Fruit fly (Drosophila melanogaster): ENCODE measurements around the gene ome.
A peak's percentile ranks its signal among the peaks of the same experiment; 100 is the strongest.

The ome gene

DNA sequence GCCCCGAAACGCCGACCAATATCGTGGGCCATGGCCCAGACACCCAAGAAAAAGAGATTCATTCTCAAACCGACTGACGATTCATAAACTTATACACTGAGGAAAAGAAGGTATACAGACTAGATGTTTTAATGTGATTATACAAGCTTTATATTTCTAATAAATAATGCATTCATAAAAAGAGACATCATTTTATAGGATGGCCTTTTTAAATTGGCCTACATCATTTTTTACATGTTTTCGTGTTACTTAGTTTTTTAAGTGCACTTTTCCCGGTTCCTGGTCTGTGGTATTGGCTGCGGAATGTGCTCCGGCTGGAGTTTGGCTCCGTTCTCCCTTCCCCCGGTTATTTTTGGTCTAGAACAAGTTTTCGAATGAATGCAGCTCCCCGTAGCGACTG is 20.1 kb upstream of the ome start (continued):
- TF ChIP-seq CG6654 (GFP tag; optimal IDR thresholded peaks at IDR 0.05) (peak; percentile 40), ind (GFP tag; optimal IDR thresholded peaks at IDR 0.05) (peak; percentile 63), Nf-YA (GFP tag; IDR thresholded peaks at IDR 0.05) (no peak), CG34376 (GFP tag; optimal IDR thresholded peaks at IDR 0.05) (no peak), mld (GFP tag; IDR thresholded peaks at IDR 0.05; ENCODE audit: partially characterized antibody) (no peak), Ptx1 (GFP tag; IDR thresholded peaks at IDR 0.05) (peak; percentile 64; the same call in 1 of the 2 replicates), CG8765 (GFP tag; IDR thresholded peaks at IDR 0.05) (peak; percentile 45; the same call in 1 of the 2 replicates), CG4820 (GFP tag; optimal IDR thresholded peaks at IDR 0.05) (peak; percentile 79), cato (GFP tag; optimal IDR thresholded peaks at IDR 0.05; ENCODE audit: borderline replicate concordance) (peak; percentile 8), fd3F (GFP tag; optimal IDR thresholded peaks at IDR 0.05) (no peak), TFAM (GFP tag; optimal IDR thresholded peaks at IDR 0.05) (no peak), shn (GFP tag; optimal IDR thresholded peaks at IDR 0.05) (peak; percentile 9), HmgZ (tag; optimal IDR thresholded peaks at IDR 0.05) (peak; percentile 53), sc (optimal IDR thresholded peaks at IDR 0.05) (no peak), sc (GFP tag; optimal IDR thresholded peaks at IDR 0.05) (peak; percentile 87), CG12391 (tag; optimal IDR thresholded peaks at IDR 0.05) (peak; percentile 91), Sin3A (optimal IDR thresholded peaks at IDR 0.05) (no peak), fd96Cb (tag; optimal IDR thresholded peaks at IDR 0.05) (peak; percentile 85), CG1647 (GFP tag; optimal IDR thresholded peaks at IDR 0.05) (peak; percentile 34), Hmr (GFP tag; optimal IDR thresholded peaks at IDR 0.05) (peak; percentile 41), CG13296 (GFP tag; optimal IDR thresholded peaks at IDR 0.05) (no peak), Vsx1 (GFP tag; optimal IDR thresholded peaks at IDR 0.05) (peak; percentile 32), Ets97D (GFP tag; optimal IDR thresholded peaks at IDR 0.05) (no peak), CG17912 (GFP tag; optimal IDR thresholded peaks at IDR 0.05) (no peak), CG1792 (GFP tag; optimal IDR thresholded peaks at IDR 0.05) (peak; percentile 41), slbo (GFP tag; IDR thresholded peaks at IDR 0.05) (peak; percentile 36), ara (GFP tag; IDR thresholded peaks at IDR 0.05) (peak; percentile 93; the same call in 1 of the 2 replicates), Drgx (GFP tag; IDR thresholded peaks at IDR 0.05) (peak; percentile 85), PHDP (tag; optimal IDR thresholded peaks at IDR 0.05) (peak; percentile 85), stwl (tag; optimal IDR thresholded peaks at IDR 0.05) (peak; percentile 16), CG6854 (GFP tag; optimal IDR thresholded peaks at IDR 0.05) (no peak), Neu2 (GFP tag; optimal IDR thresholded peaks at IDR 0.05; ENCODE audit: borderline replicate concordance) (no peak), pnt (GFP tag; optimal IDR thresholded peaks at IDR 0.05) (peak; percentile 57), bab2 (GFP tag; optimal IDR thresholded peaks at IDR 0.05) (peak; percentile 71), al (GFP tag; IDR thresholded peaks at IDR 0.05) (no peak; the same call in 1 of the 2 replicates), CG10543 (GFP tag; optimal IDR thresholded peaks at IDR 0.05) (no peak), her (GFP tag; optimal IDR thresholded peaks at IDR 0.05) (peak; percentile 34), Dad (GFP tag; optimal IDR thresholded peaks at IDR 0.05) (peak; percentile 38), CG11723 (GFP tag; optimal IDR thresholded peaks at IDR 0.05) (peak; percentile 67), insv (GFP tag; optimal IDR thresholded peaks at IDR 0.05) (no peak), Dip2 (GFP tag; IDR thresholded peaks at IDR 0.05) (no peak), Dp (GFP tag; optimal IDR thresholded peaks at IDR 0.05) (no peak), tll (GFP tag; optimal IDR thresholded peaks at IDR 0.05) (no peak), CG18764 (GFP tag; optimal IDR thresholded peaks at IDR 0.05) (peak; percentile 81), Usf (GFP tag; optimal IDR thresholded peaks at IDR 0.05) (peak; percentile 30), seq (GFP tag; IDR thresholded peaks at IDR 0.05) (no peak), ssp (GFP tag; IDR thresholded peaks at IDR 0.05) (peak; percentile 62), CG4282 (GFP tag; optimal IDR thresholded peaks at IDR 0.05) (no peak), esg (GFP tag; conservative IDR thresholded peaks at IDR 0.05) (peak; percentile 51), kah (GFP tag; optimal IDR thresholded peaks at IDR 0.05) (no peak), gsb-n (tag; optimal IDR thresholded peaks at IDR 0.05) (peak; percentile 91), CG12155 (GFP tag; optimal IDR thresholded peaks at IDR 0.05) (peak; percentile 67)

All from whole organism, embryonic.